Fruit fly (Drosophila melanogaster) whole organism: Measurements from ENCODE around the gene Rh5.

Experiments used
- CG8478 ChIP-seq: fragments of >200 bp; optimal IDR thresholded peaks from 2 replicates; lab custom pipeline; 2018; ENCODE audit warnings: inconsistent platforms
- Dll ChIP-seq: fragments of >200 bp; optimal IDR thresholded peaks from 2 replicates; lab custom pipeline; 2017
- pan ChIP-seq: fragments of >200 bp; optimal IDR thresholded peaks from 2 replicates; lab custom pipeline; 2017
- psq ChIP-seq: fragments of >200 bp; optimal IDR thresholded peaks from 2 replicates; lab custom pipeline; 2017
- usp ChIP-seq: fragments of >200 bp; optimal IDR thresholded peaks from 2 replicates; lab custom pipeline; 2017; ENCODE audit warnings: missing biosample characterization, missing genetic modification characterization, mixed read lengths

- TF ChIP-seq psq (lab: Kevin White, UChicago) (no peak), pan (lab: Kevin White, UChicago) (no peak), Dll (lab: Kevin White, UChicago) (no peak), CG8478 (lab: Kevin White, UChicago) (no peak), usp (no peak)
These were observed 3.6 kb upstream of the Rh5 start for dm6 chr2L:12004211-12004979.
